Worm (Caenorhabditis elegans) whole organism, L1 larva: Measurements from ENCODE around the gene dpy-3.
A peak's percentile ranks its signal among the peaks of the same experiment; 100 is the strongest.

Source experiments
- C16A3.4 ChIP-seq: fragments of 150-350 bp; optimal IDR thresholded peaks from 2 replicates; lab custom pipeline; 2014; ENCODE audit warnings: missing biosample characterization, missing genetic modification characterization
- aha-1 ChIP-seq: fragments of 150-350 bp; optimal IDR thresholded peaks from 2 replicates; lab custom pipeline; 2014; ENCODE audit warnings: missing biosample characterization, missing genetic modification characterization
- blmp-1 ChIP-seq: fragments of 150-350 bp; optimal IDR thresholded peaks from 2 replicates; lab custom pipeline; 2014; ENCODE audit warnings: missing biosample characterization, missing genetic modification characterization
- ceh-88 ChIP-seq: fragments of 200-800 bp; sonication (Bioruptor generic); IDR thresholded peaks from 2 replicates; pipeline ENCODE4 v1.3.6; 2022; ENCODE audit warnings: missing genetic modification characterization, missing compliant biosample characterization
- ceh-90 ChIP-seq: sonication (generic microtip); optimal IDR thresholded peaks from 2 replicates; lab custom pipeline; 2016; ENCODE audit warnings: missing genetic modification characterization, missing compliant biosample characterization
- ces-1 ChIP-seq: fragments of 150-350 bp; optimal IDR thresholded peaks from 2 replicates; lab custom pipeline; 2014; ENCODE audit warnings: missing biosample characterization, missing genetic modification reagents, missing genetic modification characterization
- dsc-1 ChIP-seq: sonication (generic microtip); optimal IDR thresholded peaks from 2 replicates; lab custom pipeline; 2016; ENCODE audit warnings: mild to moderate bottlenecking, missing genetic modification characterization, missing compliant biosample characterization
- efl-1 ChIP-seq, 4 experiments: fragments of 150-350 bp; optimal IDR thresholded peaks in 3 of 4; peaks in 1 of 4; 1 replicate in 1 of 4; 2 replicates in 3 of 4; lab custom pipeline; 2014; ENCODE audit warnings: missing biosample characterization in 2 of 4, missing genetic modification characterization in 2 of 4, missing genetic modification reagents in 2 of 4
- efl-3 ChIP-seq: fragments of 200-800 bp; sonication (Bioruptor generic); optimal IDR thresholded peaks from 2 replicates; lab custom pipeline; 2018; ENCODE audit warnings: mild to moderate bottlenecking, missing genetic modification characterization, missing compliant biosample characterization
- egl-27 ChIP-seq, 2 experiments: fragments of 150-350 bp in 1 of 2; sonication (generic microtip); optimal IDR thresholded peaks; 3 replicates each; lab custom pipeline; 2017 to 2018; ENCODE audit warnings: missing biosample characterization in 2 of 2, missing genetic modification characterization in 2 of 2, missing genetic modification reagents in 2 of 2
- elt-2 ChIP-seq: sonication (generic microtip); optimal IDR thresholded peaks from 2 replicates; lab custom pipeline; 2016; ENCODE audit warnings: missing genetic modification characterization, mild to moderate bottlenecking, inconsistent platforms, missing compliant biosample characterization, missing genetic modification reagents
- elt-3 ChIP-seq, 6 experiments: fragments of 150-350 bp in 1 of 6; sonication (generic microtip); optimal IDR thresholded peaks; 2 replicates each; lab custom pipeline; 2017 to 2018; ENCODE audit warnings: missing biosample characterization in 6 of 6, missing genetic modification characterization in 6 of 6, inconsistent platforms in 1 of 6
- fkh-10 ChIP-seq: sonication (generic microtip); optimal IDR thresholded peaks from 2 replicates; lab custom pipeline; 2017; ENCODE audit warnings: missing biosample characterization, missing genetic modification reagents, missing genetic modification characterization
- fkh-4 ChIP-seq: sonication (generic microtip); optimal IDR thresholded peaks from 2 replicates; lab custom pipeline; 2016; ENCODE audit warnings: missing compliant biosample characterization, missing genetic modification characterization, borderline replicate concordance
- hlh-17 ChIP-seq: fragments of 200-800 bp; sonication (Bioruptor generic); optimal IDR thresholded peaks from 2 replicates; lab custom pipeline; 2018; ENCODE audit warnings: missing genetic modification characterization, mild to moderate bottlenecking, missing compliant biosample characterization, moderate library complexity, borderline replicate concordance
- irx-1 ChIP-seq: sonication (generic microtip); optimal IDR thresholded peaks from 2 replicates; lab custom pipeline; 2016; ENCODE audit warnings: missing genetic modification characterization, missing compliant biosample characterization
- jun-1 ChIP-seq: fragments of 150-350 bp; optimal IDR thresholded peaks from 2 replicates; lab custom pipeline; 2014; ENCODE audit warnings: missing biosample characterization, missing genetic modification reagents, missing genetic modification characterization
- lin-14 ChIP-seq: fragments of 200-800 bp; sonication (Bioruptor generic); optimal IDR thresholded peaks from 2 replicates; lab custom pipeline; 2018; ENCODE audit warnings: mild to moderate bottlenecking, missing genetic modification characterization, moderate library complexity, missing compliant biosample characterization
- lin-35 ChIP-seq, 2 experiments: fragments of 150-350 bp; optimal IDR thresholded peaks; 2 replicates each; lab custom pipeline; 2014; ENCODE audit warnings: missing biosample characterization in 2 of 2, missing genetic modification characterization in 2 of 2, missing genetic modification reagents in 2 of 2
- lin-39 ChIP-seq: fragments of 150-350 bp; optimal IDR thresholded peaks from 2 replicates; lab custom pipeline; 2014; ENCODE audit warnings: missing biosample characterization, missing genetic modification reagents, missing genetic modification characterization
- mep-1 ChIP-seq: fragments of 150-350 bp; optimal IDR thresholded peaks from 2 replicates; lab custom pipeline; 2014; ENCODE audit warnings: missing biosample characterization, missing genetic modification characterization
- nhr-20 ChIP-seq: sonication (generic microtip); optimal IDR thresholded peaks from 2 replicates; lab custom pipeline; 2016; ENCODE audit warnings: mild to moderate bottlenecking, missing genetic modification characterization, missing compliant biosample characterization
- nhr-47 ChIP-seq: sonication (generic microtip); optimal IDR thresholded peaks from 2 replicates; lab custom pipeline; 2016; ENCODE audit warnings: mild to moderate bottlenecking, missing genetic modification characterization, moderate library complexity, missing compliant biosample characterization
- nhr-71 ChIP-seq: sonication (generic microtip); optimal IDR thresholded peaks from 2 replicates; lab custom pipeline; 2016; ENCODE audit warnings: mild to moderate bottlenecking, missing genetic modification characterization, moderate library complexity, missing compliant biosample characterization
- nhr-77 ChIP-seq: fragments of 150-350 bp; optimal IDR thresholded peaks from 2 replicates; lab custom pipeline; 2014; ENCODE audit warnings: missing biosample characterization, missing genetic modification characterization
- nhr-85 ChIP-seq: sonication (generic microtip); peaks from one replicate; lab custom pipeline; 2016; ENCODE audit warnings: missing genetic modification characterization, inconsistent platforms, missing compliant biosample characterization
- nhr-90 ChIP-seq: sonication (generic microtip); optimal IDR thresholded peaks from 2 replicates; lab custom pipeline; 2016; ENCODE audit warnings: mild to moderate bottlenecking, missing genetic modification characterization, missing compliant biosample characterization; ENCODE audit not compliant: poor library complexity
- pqm-1 ChIP-seq: sonication (generic microtip); optimal IDR thresholded peaks from 3 replicates; lab custom pipeline; 2017; ENCODE audit warnings: missing biosample characterization, missing genetic modification characterization
- sox-4 ChIP-seq: sonication (generic microtip); optimal IDR thresholded peaks from 2 replicates; lab custom pipeline; 2016; ENCODE audit warnings: missing genetic modification characterization, missing compliant biosample characterization
- sptf-1 ChIP-seq: fragments of 150-350 bp; optimal IDR thresholded peaks from 2 replicates; lab custom pipeline; 2014; ENCODE audit warnings: missing biosample characterization, missing genetic modification characterization
- sup-37 ChIP-seq: fragments of 200-800 bp; sonication (Bioruptor generic); optimal IDR thresholded peaks from 2 replicates; lab custom pipeline; 2018; ENCODE audit warnings: mild to moderate bottlenecking, missing genetic modification characterization, missing compliant biosample characterization
- swsn-7 ChIP-seq: sonication (generic microtip); optimal IDR thresholded peaks from 2 replicates; lab custom pipeline; 2016; ENCODE audit warnings: missing genetic modification characterization, missing compliant biosample characterization
- unc-130 ChIP-seq: fragments of 150-350 bp; optimal IDR thresholded peaks from 2 replicates; lab custom pipeline; 2017; ENCODE audit warnings: missing biosample characterization, missing genetic modification characterization, inconsistent platforms
- unc-30 ChIP-seq: sonication (generic microtip); optimal IDR thresholded peaks from 2 replicates; lab custom pipeline; 2017; ENCODE audit warnings: missing biosample characterization, missing genetic modification characterization
- vab-15 ChIP-seq: sonication (generic microtip); optimal IDR thresholded peaks from 2 replicates; lab custom pipeline; 2017; ENCODE audit warnings: missing genotype, mild to moderate bottlenecking, missing genetic modification characterization, missing compliant biosample characterization
- xbp-1 ChIP-seq: sonication (generic microtip); optimal IDR thresholded peaks from 2 replicates; lab custom pipeline; 2016; ENCODE audit warnings: missing genetic modification characterization, missing compliant biosample characterization
- zag-1 ChIP-seq: fragments of 150-350 bp; optimal IDR thresholded peaks from 2 replicates; lab custom pipeline; 2014; ENCODE audit warnings: missing biosample characterization, missing genetic modification characterization
- ztf-11 ChIP-seq, 2 experiments: sonication (generic microtip); optimal IDR thresholded peaks; 2 replicates each; lab custom pipeline; 2016 to 2017; ENCODE audit warnings: missing genetic modification characterization in 2 of 2, missing biosample characterization in 1 of 2, missing compliant biosample characterization in 1 of 2
- ztf-4 ChIP-seq: fragments of 150-350 bp; optimal IDR thresholded peaks from 2 replicates; lab custom pipeline; 2014; ENCODE audit warnings: missing biosample characterization, missing genetic modification characterization

The dpy-3 gene

ce11 chrX:2120961-2121360 is 24.5 kb downstream of the dpy-3 start, which contains the start of gene gpa-5:
gpa-5 (minus strand) TSS chrX:2121061.
- TF ChIP-seq egl-27 (tag; optimal IDR thresholded peaks at IDR 0.05; lab: Kevin White, UChicago) (no peak), dsc-1 (tag; lab: Kevin White, UChicago) (no peak), C16A3.4 (tag; lab: Kevin White, UChicago) (no peak), mep-1 (no peak), elt-2 (tag; lab: Kevin White, UChicago) (no peak), aha-1 (tag; lab: Kevin White, UChicago) (no peak)
- TF ChIP-seq, all 84 proteins: peak for 0

- TF ChIP-seq pqm-1 (no peak), blmp-1 (tag; lab: Kevin White, UChicago) (peak; percentile 60)
- TF ChIP-seq, all 84 proteins: peak for 1
These were observed 27.3 kb downstream of the dpy-3 start, which contains the start of gene swip-10 for ce11 chrX:2118162-2118561. swip-10 (minus strand) TSS chrX:2118262.

- peak; percentile 83 for TF ChIP-seq blmp-1 (tag; lab: Kevin White, UChicago)
- TF ChIP-seq lin-39 (tag; lab: Kevin White, UChicago) = no peak
- TF ChIP-seq xbp-1 = no peak
- TF ChIP-seq efl-3 (GFP tag; lab: Kevin White, UChicago) = no peak
- peak; percentile 10 for TF ChIP-seq ztf-4 (tag; lab: Kevin White, UChicago)
- no peak for TF ChIP-seq fkh-4
- no peak for TF ChIP-seq hlh-17 (GFP tag; lab: Kevin White, UChicago)
- no peak for TF ChIP-seq nhr-90
- TF ChIP-seq elt-2 (tag; lab: Kevin White, UChicago) = no peak
- no peak for TF ChIP-seq pqm-1
- no peak for TF ChIP-seq vab-15
- TF ChIP-seq swsn-7 (tag; lab: Kevin White, UChicago) = no peak
- TF ChIP-seq nhr-71 (tag; lab: Kevin White, UChicago) = peak; percentile 9
- TF ChIP-seq nhr-85 (tag; lab: Kevin White, UChicago) = peak; percentile 77
- no peak for TF ChIP-seq jun-1 (tag; lab: Kevin White, UChicago)
- TF ChIP-seq sox-4 (tag; lab: Kevin White, UChicago) = no peak
- TF ChIP-seq nhr-20 (tag; lab: Kevin White, UChicago) = peak; percentile 4
- no peak for TF ChIP-seq fkh-10
- peak; percentile 19 for TF ChIP-seq lin-14 (GFP tag; lab: Kevin White, UChicago)
These were observed 29.1 kb downstream of the dpy-3 start for ce11 chrX:2116304-2116867.

ce11 chrX:2114171-2114570 is 31.3 kb downstream of the dpy-3 start:
- TF ChIP-seq sup-37 (GFP tag; lab: Kevin White, UChicago) = no peak
- TF ChIP-seq ces-1 (GFP tag; lab: Kevin White, UChicago) = no peak
- TF ChIP-seq unc-30 (tag; lab: Kevin White, UChicago) = no peak
- TF ChIP-seq nhr-20 (tag; lab: Kevin White, UChicago) = no peak

ce11 chrX:2113004-2113403 is 32.4 kb downstream of the dpy-3 start, which contains the start of gene bus-5:
bus-5 (minus strand) TSS chrX:2113104.
- TF ChIP-seq vab-15 (no peak), aha-1 (tag; lab: Kevin White, UChicago) (no peak), unc-30 (tag; lab: Kevin White, UChicago) (no peak), nhr-77 (no peak)
- TF ChIP-seq, all 84 proteins: peak for 0

ce11 chrX:2110603-2111327 is 34.7 kb downstream of the dpy-3 start:
- TF ChIP-seq efl-1 (optimal IDR thresholded peaks at IDR 0.05; lab: Kevin White, UChicago) = no peak
- no peak for TF ChIP-seq efl-1 (GFP tag; optimal IDR thresholded peaks at IDR 0.05 in 1 of 2; lab: Kevin White, UChicago)
- TF ChIP-seq ztf-11 (tag; optimal IDR thresholded peaks at IDR 0.05; lab: Kevin White, UChicago) = no peak
- TF ChIP-seq zag-1 (tag; lab: Kevin White, UChicago) = no peak
- TF ChIP-seq ceh-90 = no peak
- no peak for TF ChIP-seq ceh-88 (GFP tag; lab: Robert Waterston, UW)
- TF ChIP-seq unc-130 = no peak
- no peak for TF ChIP-seq lin-35 (GFP tag; optimal IDR thresholded peaks at IDR 0.05; lab: Kevin White, UChicago)
- no peak for TF ChIP-seq irx-1
- no peak for TF ChIP-seq nhr-47 (tag; lab: Kevin White, UChicago)
- no peak for TF ChIP-seq lin-14 (GFP tag; lab: Kevin White, UChicago)
- no peak for TF ChIP-seq fkh-10
- no peak for TF ChIP-seq elt-3 (tag; optimal IDR thresholded peaks at IDR 0.05; lab: Kevin White, UChicago)
- no peak for TF ChIP-seq sptf-1
- TF ChIP-seq, all 84 proteins: peak for 0
